Worm (Caenorhabditis elegans) whole organism, L1 larva: ENCODE measurements around the gene R09F10.8.

Source experiments
- C34B4.2 ChIP-seq: sonication (generic microtip); optimal IDR thresholded peaks from 2 replicates; lab custom pipeline; 2017; ENCODE audit warnings: mild to moderate bottlenecking, missing genetic modification characterization, missing compliant biosample characterization
- F16B12.6 ChIP-seq: fragments of 150-350 bp; optimal IDR thresholded peaks from 2 replicates; lab custom pipeline; 2014; ENCODE audit warnings: missing biosample characterization, missing genetic modification characterization
- alr-1 ChIP-seq: fragments of 200-800 bp; sonication (Bioruptor generic); optimal IDR thresholded peaks from 2 replicates; lab custom pipeline; 2018; ENCODE audit warnings: borderline replicate concordance, mild to moderate bottlenecking, missing genetic modification characterization, missing compliant biosample characterization
- aly-2 ChIP-seq: fragments of 150-350 bp; optimal IDR thresholded peaks from 2 replicates; lab custom pipeline; 2014; ENCODE audit warnings: missing biosample characterization, missing genetic modification characterization
- ama-1 ChIP-seq: fragments of 150-350 bp; optimal IDR thresholded peaks from 2 replicates; lab custom pipeline; 2014
- blmp-1 ChIP-seq: fragments of 150-350 bp; optimal IDR thresholded peaks from 2 replicates; lab custom pipeline; 2014; ENCODE audit warnings: missing biosample characterization, missing genetic modification characterization
- ceh-63 ChIP-seq: fragments of 200-800 bp; sonication (Bioruptor generic); optimal IDR thresholded peaks from 2 replicates; lab custom pipeline; 2018; ENCODE audit warnings: mild to moderate bottlenecking, missing genetic modification characterization, missing compliant biosample characterization
- dpl-1 ChIP-seq, 3 experiments: fragments of 150-350 bp in 2 of 3; sonication (generic microtip) in 1 of 3; optimal IDR thresholded peaks; 2 replicates each; lab custom pipeline; 2014 to 2017; ENCODE audit warnings: missing biosample characterization in 3 of 3, missing genetic modification characterization in 3 of 3, missing genetic modification reagents in 3 of 3
- dsc-1 ChIP-seq: sonication (generic microtip); optimal IDR thresholded peaks from 2 replicates; lab custom pipeline; 2016; ENCODE audit warnings: mild to moderate bottlenecking, missing genetic modification characterization, missing compliant biosample characterization
- efl-1 ChIP-seq, 4 experiments: fragments of 150-350 bp; optimal IDR thresholded peaks in 3 of 4; peaks in 1 of 4; 1 replicate in 1 of 4; 2 replicates in 3 of 4; lab custom pipeline; 2014; ENCODE audit warnings: missing biosample characterization in 2 of 4, missing genetic modification characterization in 2 of 4, missing genetic modification reagents in 2 of 4
- ets-5 ChIP-seq: fragments of 200-800 bp; sonication (Bioruptor generic); IDR thresholded peaks from 2 replicates; pipeline ENCODE4 v1.3.6; 2022; ENCODE audit warnings: missing genetic modification characterization, missing compliant biosample characterization
- fkh-10 ChIP-seq: sonication (generic microtip); optimal IDR thresholded peaks from 2 replicates; lab custom pipeline; 2017; ENCODE audit warnings: missing biosample characterization, missing genetic modification reagents, missing genetic modification characterization
- hlh-4 ChIP-seq: sonication (generic microtip); optimal IDR thresholded peaks from 2 replicates; lab custom pipeline; 2016; ENCODE audit warnings: mild to moderate bottlenecking, missing genetic modification characterization, missing compliant biosample characterization
- isw-1 ChIP-seq: fragments of 200-800 bp; sonication (Bioruptor generic); IDR thresholded peaks from 2 replicates; pipeline ENCODE4 v1.3.6; 2022; ENCODE audit warnings: missing genetic modification characterization, missing compliant biosample characterization
- lin-13 ChIP-seq: fragments of 150-350 bp; optimal IDR thresholded peaks from 2 replicates; lab custom pipeline; 2014; ENCODE audit warnings: missing biosample characterization, missing genetic modification reagents, missing genetic modification characterization
- lin-14 ChIP-seq: fragments of 200-800 bp; sonication (Bioruptor generic); optimal IDR thresholded peaks from 2 replicates; lab custom pipeline; 2018; ENCODE audit warnings: mild to moderate bottlenecking, missing genetic modification characterization, moderate library complexity, missing compliant biosample characterization
- lin-15B ChIP-seq: fragments of 150-350 bp; sonication (generic microtip); optimal IDR thresholded peaks from 3 replicates; lab custom pipeline; 2014; ENCODE audit warnings: missing biosample characterization, missing genetic modification characterization
- lin-35 ChIP-seq, 2 experiments: fragments of 150-350 bp; optimal IDR thresholded peaks; 2 replicates each; lab custom pipeline; 2014; ENCODE audit warnings: missing biosample characterization in 2 of 2, missing genetic modification characterization in 2 of 2, missing genetic modification reagents in 2 of 2
- lin-39 ChIP-seq: fragments of 150-350 bp; optimal IDR thresholded peaks from 2 replicates; lab custom pipeline; 2014; ENCODE audit warnings: missing biosample characterization, missing genetic modification reagents, missing genetic modification characterization
- lir-3 ChIP-seq: sonication (generic microtip); optimal IDR thresholded peaks from 2 replicates; lab custom pipeline; 2016; ENCODE audit warnings: mild to moderate bottlenecking, missing genetic modification characterization, moderate library complexity, missing compliant biosample characterization; ENCODE audit not compliant: poor library complexity
- mdl-1 ChIP-seq, 2 experiments: fragments of 150-350 bp; optimal IDR thresholded peaks; 2 replicates each; lab custom pipeline; 2014 to 2017; ENCODE audit warnings: missing biosample characterization in 2 of 2, missing genetic modification characterization in 2 of 2, inconsistent platforms in 1 of 2
- mep-1 ChIP-seq: fragments of 150-350 bp; optimal IDR thresholded peaks from 2 replicates; lab custom pipeline; 2014; ENCODE audit warnings: missing biosample characterization, missing genetic modification characterization
- nhr-19 ChIP-seq: fragments of 200-800 bp; sonication (Bioruptor generic); conservative IDR thresholded peaks from 2 replicates; pipeline ENCODE4 v1.3.6; 2022; ENCODE audit warnings: missing genetic modification characterization, missing compliant biosample characterization
- nhr-237 ChIP-seq: fragments of 150-350 bp; optimal IDR thresholded peaks from 2 replicates; lab custom pipeline; 2014; ENCODE audit warnings: missing biosample characterization, missing genetic modification characterization
- nhr-71 ChIP-seq: sonication (generic microtip); optimal IDR thresholded peaks from 2 replicates; lab custom pipeline; 2016; ENCODE audit warnings: mild to moderate bottlenecking, missing genetic modification characterization, moderate library complexity, missing compliant biosample characterization
- nhr-76 ChIP-seq: sonication (generic microtip); optimal IDR thresholded peaks from 2 replicates; lab custom pipeline; 2017; ENCODE audit warnings: missing biosample characterization, missing genetic modification characterization
- nhr-77 ChIP-seq: fragments of 150-350 bp; optimal IDR thresholded peaks from 2 replicates; lab custom pipeline; 2014; ENCODE audit warnings: missing biosample characterization, missing genetic modification characterization
- nhr-84 ChIP-seq: sonication (generic microtip); optimal IDR thresholded peaks from 2 replicates; lab custom pipeline; 2017; ENCODE audit warnings: missing biosample characterization, missing genetic modification characterization
- nhr-85 ChIP-seq: sonication (generic microtip); peaks from one replicate; lab custom pipeline; 2016; ENCODE audit warnings: missing genetic modification characterization, inconsistent platforms, missing compliant biosample characterization
- nhr-90 ChIP-seq: sonication (generic microtip); optimal IDR thresholded peaks from 2 replicates; lab custom pipeline; 2016; ENCODE audit warnings: mild to moderate bottlenecking, missing genetic modification characterization, missing compliant biosample characterization; ENCODE audit not compliant: poor library complexity
- pag-3 ChIP-seq: sonication (generic microtip); optimal IDR thresholded peaks from 2 replicates; lab custom pipeline; 2017; ENCODE audit warnings: missing genetic modification characterization, mild to moderate bottlenecking, missing compliant biosample characterization, antibody characterized with exemption, borderline replicate concordance; ENCODE audit not compliant: insufficient read depth
- pax-3 ChIP-seq: fragments of 200-800 bp; sonication (Bioruptor generic); optimal IDR thresholded peaks from 2 replicates; lab custom pipeline; 2018; ENCODE audit warnings: mild to moderate bottlenecking, missing genetic modification characterization, moderate library complexity, missing compliant biosample characterization
- pqm-1 ChIP-seq: sonication (generic microtip); optimal IDR thresholded peaks from 3 replicates; lab custom pipeline; 2017; ENCODE audit warnings: missing biosample characterization, missing genetic modification characterization
- skn-1 ChIP-seq: fragments of 150-350 bp; optimal IDR thresholded peaks from 2 replicates; lab custom pipeline; 2014; ENCODE audit warnings: missing biosample characterization, missing genetic modification characterization
- sox-4 ChIP-seq: sonication (generic microtip); optimal IDR thresholded peaks from 2 replicates; lab custom pipeline; 2016; ENCODE audit warnings: missing genetic modification characterization, missing compliant biosample characterization
- unc-130 ChIP-seq: fragments of 150-350 bp; optimal IDR thresholded peaks from 2 replicates; lab custom pipeline; 2017; ENCODE audit warnings: missing biosample characterization, missing genetic modification characterization, inconsistent platforms
- unc-62 ChIP-seq: fragments of 150-350 bp; optimal IDR thresholded peaks from 2 replicates; lab custom pipeline; 2014; ENCODE audit warnings: missing biosample characterization, missing genetic modification reagents, missing genetic modification characterization
- zip-4 ChIP-seq: fragments of 200-800 bp; sonication (Bioruptor generic); optimal IDR thresholded peaks from 2 replicates; lab custom pipeline; 2018; ENCODE audit warnings: mild to moderate bottlenecking, missing genetic modification characterization, moderate library complexity, missing compliant biosample characterization

Gene R09F10.8

DNA sequence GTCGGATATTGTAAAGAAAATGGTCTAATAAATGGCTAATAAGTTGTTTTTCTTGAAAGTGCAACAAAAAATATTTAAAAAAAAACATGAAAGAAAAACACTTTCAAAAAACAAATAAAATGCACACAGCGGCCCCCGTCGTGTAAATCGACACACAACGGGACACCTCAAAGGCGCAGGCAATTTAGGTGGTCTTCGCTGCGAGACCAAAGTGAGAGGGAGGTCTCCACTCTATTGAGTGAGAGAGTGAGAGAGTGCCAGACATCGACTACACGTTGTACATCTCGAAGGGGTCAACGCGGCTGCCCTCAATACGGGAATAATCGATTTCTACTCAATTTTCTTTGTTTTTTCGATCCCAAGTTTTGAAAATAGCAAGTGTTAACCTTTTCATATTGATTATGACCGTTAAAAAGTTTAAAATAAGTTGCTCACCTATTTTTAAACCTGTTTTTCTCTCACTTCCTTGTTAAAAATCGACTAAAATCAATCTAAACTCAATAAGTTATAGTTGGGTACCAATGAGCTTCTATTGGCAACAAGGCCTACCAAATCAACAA lies 39.4 kb downstream of the R09F10.8 start, which contains the start of gene sec-16A.2 (continued):
- peak; percentile 61 for TF ChIP-seq lin-13 (GFP tag; lab: Kevin White, UChicago)
- no peak for TF ChIP-seq lir-3 (tag; lab: Kevin White, UChicago)
- TF ChIP-seq nhr-237 (tag; lab: Kevin White, UChicago), result no peak
- TF ChIP-seq skn-1 (tag; lab: Kevin White, UChicago), result peak; percentile 27
- TF ChIP-seq lin-35 (GFP tag; optimal IDR thresholded peaks at IDR 0.05; lab: Kevin White, UChicago), result peak; percentile 52 to 75
- no peak for TF ChIP-seq aly-2 (tag; lab: Kevin White, UChicago)
- TF ChIP-seq lin-39 (tag; lab: Kevin White, UChicago), result no peak
- no peak for TF ChIP-seq C34B4.2
- TF ChIP-seq ama-1, result no peak
- TF ChIP-seq sox-4 (tag; lab: Kevin White, UChicago), result no peak
- TF ChIP-seq ceh-63 (GFP tag; lab: Kevin White, UChicago), result no peak
- TF ChIP-seq nhr-71 (tag; lab: Kevin White, UChicago), result peak; percentile 75
- no peak for TF ChIP-seq F16B12.6 (tag; lab: Kevin White, UChicago)
- TF ChIP-seq hlh-4, result no peak

- TF ChIP-seq dsc-1 (tag; lab: Kevin White, UChicago) (no peak), skn-1 (tag; lab: Kevin White, UChicago) (peak; percentile 73), zip-4 (GFP tag; lab: Kevin White, UChicago) (peak; percentile 18)
These were observed 40.1 kb downstream of the R09F10.8 start for ce11 chrX:8286164-8286563.

- TF ChIP-seq pqm-1 (tag; lab: Kevin White, UChicago), result no peak
- no peak for TF ChIP-seq nhr-77 (tag; lab: Kevin White, UChicago)
- TF ChIP-seq efl-1 (optimal IDR thresholded peaks at IDR 0.05; lab: Kevin White, UChicago), result no peak
- TF ChIP-seq efl-1 (GFP tag; optimal IDR thresholded peaks at IDR 0.05 in 1 of 2; lab: Kevin White, UChicago), result peak in 1 of 2 experiments; percentile 74
- no peak for TF ChIP-seq alr-1 (tag; lab: Kevin White, UChicago)
- TF ChIP-seq nhr-19, result no peak
- TF ChIP-seq pax-3 (tag; lab: Kevin White, UChicago), result no peak
- no peak for TF ChIP-seq unc-62
- TF ChIP-seq blmp-1 (tag; lab: Kevin White, UChicago), result peak; percentile 82
- no peak for TF ChIP-seq F16B12.6 (tag; lab: Kevin White, UChicago)
- TF ChIP-seq nhr-76, result no peak
These were observed 41.0 kb downstream of the R09F10.8 start, which contains the start of the genes fis-2 and F13B9.2 for ce11 chrX:8285169-8285796. Gene fis-2, minus strand, starts transcription at chrX:8285219. Gene F13B9.2, plus strand, starts transcription at chrX:8285683.

- TF ChIP-seq nhr-237 (tag; lab: Kevin White, UChicago) (no peak), unc-62 (no peak), mep-1 (tag; lab: Kevin White, UChicago) (no peak), nhr-90 (tag; lab: Kevin White, UChicago) (no peak), mdl-1 (tag; optimal IDR thresholded peaks at IDR 0.05; lab: Kevin White, UChicago) (no peak), lin-15B (tag; lab: Kevin White, UChicago) (no peak), dsc-1 (tag; lab: Kevin White, UChicago) (no peak)
- TF ChIP-seq, all 84 proteins: peak for 0
These were observed 42.2 kb downstream of the R09F10.8 start for ce11 chrX:8284003-8284402.

DNA sequence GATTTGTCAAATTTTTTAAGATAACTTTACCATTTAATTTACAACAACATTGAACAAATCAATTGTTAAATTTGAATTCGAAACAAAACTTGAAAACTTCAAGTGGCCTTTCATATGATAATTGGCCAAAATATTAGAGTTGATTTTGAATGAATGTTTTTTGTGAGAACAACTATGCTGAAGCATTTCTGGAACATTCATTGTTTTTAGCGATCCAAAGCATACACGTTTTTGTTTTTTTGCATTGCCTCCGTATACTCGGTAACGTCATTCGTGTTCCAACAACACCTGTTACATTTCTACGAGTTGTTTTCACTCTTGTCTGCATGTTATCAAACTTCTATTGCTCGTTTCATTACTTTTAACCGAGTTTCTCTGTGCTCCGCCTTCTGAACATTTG lies 49.3 kb downstream of the R09F10.8 start:
- TF ChIP-seq nhr-77 (tag; lab: Kevin White, UChicago) (no peak), dpl-1 (GFP tag; optimal IDR thresholded peaks at IDR 0.05; lab: Kevin White, UChicago) (no peak), pax-3 (tag; lab: Kevin White, UChicago) (no peak), lir-3 (tag; lab: Kevin White, UChicago) (no peak), F16B12.6 (tag; lab: Kevin White, UChicago) (no peak), nhr-19 (no peak), mep-1 (tag; lab: Kevin White, UChicago) (no peak), pag-3 (tag; lab: Kevin White, UChicago) (no peak), ets-5 (GFP tag; lab: Robert Waterston, UW) (no peak), skn-1 (tag; lab: Kevin White, UChicago) (no peak), unc-130 (no peak), nhr-84 (no peak), nhr-85 (tag; lab: Kevin White, UChicago) (peak; percentile 26), efl-1 (optimal IDR thresholded peaks at IDR 0.05; lab: Kevin White, UChicago) (no peak), efl-1 (GFP tag; optimal IDR thresholded peaks at IDR 0.05 in 1 of 2; lab: Kevin White, UChicago) (peak in 1 of 2 experiments; percentile 55), fkh-10 (GFP tag; lab: Kevin White, UChicago) (no peak), isw-1 (GFP tag; lab: Robert Waterston, UW) (no peak), lin-14 (GFP tag; lab: Kevin White, UChicago) (no peak)
